Worm (Caenorhabditis elegans): ENCODE data around the gene F01G10.5.

- TF ChIP-seq ets-7 (tag; optimal IDR thresholded peaks at IDR 0.05) (no peak), hnd-1 (tag; optimal IDR thresholded peaks at IDR 0.05) (no peak), ceh-13 (GFP tag; optimal IDR thresholded peaks at IDR 0.05) (no peak), ama-1 (optimal IDR thresholded peaks at IDR 0.05) (no peak), hmbx-1 (tag; optimal IDR thresholded peaks at IDR 0.05) (no peak), sea-1 (GFP tag; conservative IDR thresholded peaks at IDR 0.05) (no peak), F13C5.2 (tag; optimal IDR thresholded peaks at IDR 0.05) (no peak), pes-1 (GFP tag; IDR thresholded peaks at IDR 0.05) (no peak), flt-1 (GFP tag; IDR thresholded peaks at IDR 0.05) (no peak), scrt-1 (GFP tag; IDR thresholded peaks at IDR 0.05) (no peak), hmg-4 (GFP tag; optimal IDR thresholded peaks at IDR 0.05) (no peak), B0310.2 (tag; optimal IDR thresholded peaks at IDR 0.05) (no peak), tbx-11 (GFP tag; IDR thresholded peaks at IDR 0.05) (no peak), tbx-37 (GFP tag; conservative IDR thresholded peaks at IDR 0.05) (no peak)
Observed at ce11 chrIV:10232456-10232855, 1.6 kb upstream of the F01G10.5 start, which contains the start of gene F01G10.4.

Data from whole organism, early embryonic.